Worm (Caenorhabditis elegans): ENCODE measurements around the gene grd-5.
A peak's percentile ranks its signal among the peaks of the same experiment; 100 is the strongest.

Gene grd-5

DNA sequence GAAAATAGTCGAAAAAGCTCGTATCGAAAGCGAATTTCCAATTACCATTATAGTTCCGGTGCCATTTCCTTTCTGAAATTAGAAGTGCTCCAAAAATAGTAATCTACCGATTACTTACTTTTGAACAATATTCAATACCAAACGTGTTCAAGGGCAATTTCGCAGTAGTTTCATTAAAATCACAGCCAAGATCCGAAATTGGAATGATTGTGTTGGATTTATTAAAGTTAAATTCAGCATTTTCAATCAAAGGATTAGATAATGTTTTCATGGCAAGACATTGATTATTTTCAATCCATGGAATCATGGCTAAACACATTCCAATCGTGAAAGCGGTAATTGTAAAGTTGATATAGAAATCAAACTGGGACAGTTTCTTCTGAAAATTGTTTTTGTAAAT is 14.0 kb downstream of the grd-5 start:
- TF ChIP-seq fkh-4 (tag; optimal IDR thresholded peaks at IDR 0.05; ENCODE audit: borderline replicate concordance) = no peak
- TF ChIP-seq grh-1 (GFP tag; IDR thresholded peaks at IDR 0.05) = no peak
- no peak for TF ChIP-seq vab-15 (tag; optimal IDR thresholded peaks at IDR 0.05)
- TF ChIP-seq jun-1 (tag; optimal IDR thresholded peaks at IDR 0.05) = no peak
- no peak for TF ChIP-seq mep-1 (tag; optimal IDR thresholded peaks at IDR 0.05)
- TF ChIP-seq nhr-84 (tag; optimal IDR thresholded peaks at IDR 0.05) = no peak
- TF ChIP-seq nhr-20 (tag; optimal IDR thresholded peaks at IDR 0.05) = no peak
- no peak for TF ChIP-seq C16A3.4 (tag; optimal IDR thresholded peaks at IDR 0.05)
- no peak for TF ChIP-seq ztf-4 (tag; optimal IDR thresholded peaks at IDR 0.05)
- no peak for TF ChIP-seq fkh-10 (GFP tag; optimal IDR thresholded peaks at IDR 0.05)
- no peak for TF ChIP-seq ets-5 (GFP tag; IDR thresholded peaks at IDR 0.05)
- no peak for TF ChIP-seq lin-35 (GFP tag; optimal IDR thresholded peaks at IDR 0.05)
- TF ChIP-seq C34B4.2 (tag; optimal IDR thresholded peaks at IDR 0.05) = no peak
- TF ChIP-seq zip-4 (GFP tag; optimal IDR thresholded peaks at IDR 0.05) = no peak
- TF ChIP-seq nhr-28 (tag; optimal IDR thresholded peaks at IDR 0.05) = no peak
- TF ChIP-seq F16B12.6 (tag; optimal IDR thresholded peaks at IDR 0.05) = no peak
- TF ChIP-seq nhr-90 (tag; optimal IDR thresholded peaks at IDR 0.05; ENCODE audit: poor library complexity) = no peak

DNA sequence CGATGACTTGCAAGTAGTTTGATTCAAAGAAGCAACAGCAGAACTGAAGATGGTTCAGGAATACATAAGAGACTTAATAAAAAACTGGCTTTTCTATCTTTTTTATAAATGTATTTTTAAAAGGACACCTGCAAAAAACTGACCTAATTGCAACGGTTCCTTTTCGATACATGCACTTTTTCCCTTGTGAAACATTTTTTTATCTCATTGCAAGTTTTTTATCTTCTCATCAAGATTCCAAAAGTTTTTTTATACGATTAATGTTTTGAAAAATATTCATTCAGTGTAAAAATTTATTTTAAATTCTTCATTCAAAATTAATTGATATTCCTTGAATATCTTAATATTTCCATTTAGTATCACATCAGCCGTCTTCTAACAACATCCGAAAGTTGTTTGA is 16.7 kb downstream of the grd-5 start, which contains the start of gene oac-29:
TSS of gene oac-29 (minus strand) at position 101 of the 400 bp plus-strand sequence.
- TF ChIP-seq tbx-2 (tag; optimal IDR thresholded peaks at IDR 0.05) = no peak
- no peak for TF ChIP-seq nhr-71 (tag; optimal IDR thresholded peaks at IDR 0.05)
- TF ChIP-seq C04F5.9 (tag; optimal IDR thresholded peaks at IDR 0.05) = no peak
- TF ChIP-seq fos-1 (tag; optimal IDR thresholded peaks at IDR 0.05) = no peak
- TF ChIP-seq nhr-19 (GFP tag; conservative IDR thresholded peaks at IDR 0.05) = no peak
- TF ChIP-seq mdl-1 (tag; optimal IDR thresholded peaks at IDR 0.05) = no peak
- TF ChIP-seq alr-1 (tag; optimal IDR thresholded peaks at IDR 0.05; ENCODE audit: borderline replicate concordance) = no peak
- no peak for TF ChIP-seq unc-30 (tag; optimal IDR thresholded peaks at IDR 0.05)
- TF ChIP-seq unc-98 (GFP tag; IDR thresholded peaks at IDR 0.05) = no peak
- TF ChIP-seq unc-130 (tag; optimal IDR thresholded peaks at IDR 0.05) = no peak
- TF ChIP-seq elt-3 (tag; optimal IDR thresholded peaks at IDR 0.05) = no peak
- no peak for TF ChIP-seq unc-62 (GFP tag; optimal IDR thresholded peaks at IDR 0.05)
- no peak for TF ChIP-seq grh-1 (GFP tag; IDR thresholded peaks at IDR 0.05)

- TF ChIP-seq unc-98 (GFP tag; IDR thresholded peaks at IDR 0.05) (no peak), mep-1 (tag; optimal IDR thresholded peaks at IDR 0.05) (no peak), Y116A8C.19 (tag; optimal IDR thresholded peaks at IDR 0.05; ENCODE audit: borderline replicate concordance) (no peak), nhr-71 (tag; optimal IDR thresholded peaks at IDR 0.05) (no peak), nhr-77 (tag; optimal IDR thresholded peaks at IDR 0.05) (no peak)
These were observed 18.1 kb downstream of the grd-5 start, which contains the start of gene grl-12 for ce11 chrV:8636907-8637306. Gene grl-12, minus strand, starts transcription at chrV:8637007.

DNA sequence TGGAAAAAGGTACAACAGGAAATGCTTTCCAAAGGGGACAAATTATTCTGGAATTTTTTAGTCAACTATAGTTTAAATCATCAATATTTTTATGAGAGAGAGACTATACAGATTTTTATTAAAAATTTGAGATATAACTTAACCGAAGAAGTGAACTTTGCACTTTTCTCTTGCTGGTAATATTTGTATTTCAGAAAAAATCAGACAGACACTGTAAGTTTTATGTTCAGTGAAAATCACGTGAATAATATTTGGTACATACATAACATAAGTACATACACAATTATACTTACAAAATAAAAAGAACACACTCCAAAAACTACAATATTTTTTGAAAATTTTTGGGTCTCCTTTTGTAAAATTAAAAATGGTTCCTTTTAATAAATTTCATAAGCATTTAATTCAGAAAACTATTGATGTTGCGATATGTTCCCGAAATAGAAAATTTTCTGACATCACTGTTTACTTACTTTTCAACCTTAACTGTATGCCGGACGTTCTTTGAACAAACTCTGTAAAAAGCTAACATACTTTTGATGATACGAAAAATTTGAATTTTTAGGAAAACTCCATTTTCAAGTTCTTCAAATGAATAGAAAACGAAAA is 18.9 kb downstream of the grd-5 start, which contains the start of the genes F28A12.10 and acd-4:
TSS of gene F28A12.10 (minus strand) at position 101 of the 606 bp plus-strand sequence.
TSS of gene acd-4 (plus strand) at position 556 of the 606 bp plus-strand sequence.
- no peak for TF ChIP-seq aly-2 (tag; optimal IDR thresholded peaks at IDR 0.05)

ce11 chrV:8641266-8641665 is 22.4 kb downstream of the grd-5 start, which contains the start of gene F28A12.3:
Gene F28A12.3, minus strand, starts transcription at chrV:8641366.
- TF ChIP-seq efl-1 (optimal IDR thresholded peaks at IDR 0.05) (no peak), efl-1 (GFP tag; optimal IDR thresholded peaks at IDR 0.05 in 1 of 2) (peak in 1 of 2 experiments; percentile 85), ztf-11 (tag; optimal IDR thresholded peaks at IDR 0.05) (no peak)
